Worm (Caenorhabditis elegans): ENCODE measurements around the gene F54C9.7.
A peak's percentile ranks its signal among the peaks of the same experiment; 100 is the strongest.

Gene F54C9.7

ce11 chrII:8554568-8554967 lies 18.6 kb upstream of the F54C9.7 start:
- TF ChIP-seq hlh-1 (tag; optimal IDR thresholded peaks at IDR 0.05) (no peak), nhr-237 (tag; optimal IDR thresholded peaks at IDR 0.05) (no peak), mls-2 (tag; optimal IDR thresholded peaks at IDR 0.05) (no peak), ces-1 (GFP tag; optimal IDR thresholded peaks at IDR 0.05) (no peak), lin-32 (GFP tag; optimal IDR thresholded peaks at IDR 0.05) (no peak), zip-8 (tag; optimal IDR thresholded peaks at IDR 0.05) (no peak), lsy-2 (tag; optimal IDR thresholded peaks at IDR 0.05) (no peak), mab-5 (tag; optimal IDR thresholded peaks at IDR 0.05) (no peak)

- TF ChIP-seq cnd-1 (tag; optimal IDR thresholded peaks at IDR 0.05) (no peak), pha-4 (tag; optimal IDR thresholded peaks at IDR 0.05) (no peak), nhr-76 (tag; optimal IDR thresholded peaks at IDR 0.05) (no peak), elt-3 (tag; optimal IDR thresholded peaks at IDR 0.05) (no peak)
Measured at ce11 chrII:8556166-8556565, 17.0 kb upstream of the F54C9.7 start, which contains the start of gene glb-27. TSS of gene glb-27 (minus strand) at chrII:8556266.

- TF ChIP-seq elt-1 (tag; optimal IDR thresholded peaks at IDR 0.05; ENCODE audit: borderline replicate concordance, insufficient read depth) (no peak), ces-1 (GFP tag; optimal IDR thresholded peaks at IDR 0.05) (peak; percentile 96), nhr-12 (tag; optimal IDR thresholded peaks at IDR 0.05) (no peak), zip-8 (tag; optimal IDR thresholded peaks at IDR 0.05) (no peak)
Measured at ce11 chrII:8559188-8559587, 14.0 kb upstream of the F54C9.7 start.

- TF ChIP-seq cnd-1 (tag; optimal IDR thresholded peaks at IDR 0.05) (peak; percentile 88), flh-1 (GFP tag; optimal IDR thresholded peaks at IDR 0.05) (no peak), pha-4 (tag; optimal IDR thresholded peaks at IDR 0.05) (peak; percentile 100), tbx-8 (GFP tag; optimal IDR thresholded peaks at IDR 0.05) (peak; percentile 30), elt-3 (tag; optimal IDR thresholded peaks at IDR 0.05) (peak; percentile 87), ces-1 (GFP tag; optimal IDR thresholded peaks at IDR 0.05) (peak; percentile 72), mab-5 (tag; optimal IDR thresholded peaks at IDR 0.05) (peak; percentile 33), ceh-39 (tag; optimal IDR thresholded peaks at IDR 0.05) (peak; percentile 99), elt-1 (tag; optimal IDR thresholded peaks at IDR 0.05; ENCODE audit: borderline replicate concordance, insufficient read depth) (peak; percentile 6), lsy-2 (tag; optimal IDR thresholded peaks at IDR 0.05) (peak; percentile 93), sptf-1 (tag; optimal IDR thresholded peaks at IDR 0.05) (peak; percentile 91), drap-1 (GFP tag; optimal IDR thresholded peaks at IDR 0.05) (peak; percentile 92), lin-32 (GFP tag; optimal IDR thresholded peaks at IDR 0.05) (peak; percentile 59), unc-62 (GFP tag; optimal IDR thresholded peaks at IDR 0.05) (peak; percentile 85), ceh-43 (GFP tag; optimal IDR thresholded peaks at IDR 0.05) (peak; percentile 64), ham-2 (GFP tag; optimal IDR thresholded peaks at IDR 0.05) (peak; percentile 69), zip-8 (tag; optimal IDR thresholded peaks at IDR 0.05) (peak; percentile 61), nhr-76 (tag; optimal IDR thresholded peaks at IDR 0.05) (peak; percentile 34), sem-2 (GFP tag; optimal IDR thresholded peaks at IDR 0.05) (peak; percentile 21), nhr-12 (tag; optimal IDR thresholded peaks at IDR 0.05) (peak; percentile 73), mls-2 (tag; optimal IDR thresholded peaks at IDR 0.05) (peak; percentile 81), snpc-4 (tag; optimal IDR thresholded peaks at IDR 0.05) (no peak), bed-3 (GFP tag; optimal IDR thresholded peaks at IDR 0.05) (peak; percentile 46), ztf-11 (tag; optimal IDR thresholded peaks at IDR 0.05) (peak; percentile 72), unc-120 (tag; optimal IDR thresholded peaks at IDR 0.05; ENCODE audit: poor library complexity, severe bottlenecking) (peak; percentile 95), unc-39 (tag; optimal IDR thresholded peaks at IDR 0.05) (peak; percentile 59), M03D4.4 (tag; optimal IDR thresholded peaks at IDR 0.05) (peak; percentile 82), nhr-2 (tag; optimal IDR thresholded peaks at IDR 0.05) (peak; percentile 82), mep-1 (tag; optimal IDR thresholded peaks at IDR 0.05) (peak; percentile 100), lin-13 (tag; optimal IDR thresholded peaks at IDR 0.05) (peak; percentile 99), blmp-1 (tag; optimal IDR thresholded peaks at IDR 0.05) (no peak), nhr-28 (tag; optimal IDR thresholded peaks at IDR 0.05) (peak; percentile 48), ceh-83 (GFP tag; optimal IDR thresholded peaks at IDR 0.05) (peak; percentile 78), hlh-1 (tag; optimal IDR thresholded peaks at IDR 0.05) (peak; percentile 91), nhr-237 (tag; optimal IDR thresholded peaks at IDR 0.05) (peak; percentile 98)
Measured at ce11 chrII:8561227-8561626, 11.9 kb upstream of the F54C9.7 start, which contains the start of gene iff-2. TSS of gene iff-2 (minus strand) at chrII:8561367.
